Worm (Caenorhabditis elegans) whole organism, late embryonic: ENCODE measurements around the gene K05F6.4.

Experiments
- C08G9.2 ChIP-seq: sonication (generic microtip); optimal IDR thresholded peaks from 2 replicates; lab custom pipeline; 2016; ENCODE audit warnings: mild to moderate bottlenecking, missing genetic modification characterization, moderate library complexity, missing compliant biosample characterization
- C38D4.7 ChIP-seq: fragments of 200-800 bp; sonication (Bioruptor generic); optimal IDR thresholded peaks from 2 replicates; lab custom pipeline; 2018; ENCODE audit warnings: mild to moderate bottlenecking, missing genetic modification characterization, moderate library complexity, missing compliant biosample characterization
- Y22D7AL.16 ChIP-seq: sonication (generic microtip); optimal IDR thresholded peaks from 2 replicates; lab custom pipeline; 2016; ENCODE audit warnings: missing genetic modification characterization, missing compliant biosample characterization
- ceh-14 ChIP-seq: sonication (generic microtip); optimal IDR thresholded peaks from 2 replicates; lab custom pipeline; 2016; ENCODE audit warnings: missing genotype, missing genetic modification characterization, missing compliant biosample characterization
- ceh-18 ChIP-seq: sonication (generic microtip); optimal IDR thresholded peaks from 2 replicates; lab custom pipeline; 2016; ENCODE audit warnings: missing genetic modification characterization, missing compliant biosample characterization
- ceh-2 ChIP-seq: sonication (generic microtip); optimal IDR thresholded peaks from 2 replicates; lab custom pipeline; 2016; ENCODE audit warnings: missing genotype, missing genetic modification characterization, missing compliant biosample characterization
- ceh-30 ChIP-seq: fragments of 150-350 bp; optimal IDR thresholded peaks from 2 replicates; lab custom pipeline; 2014; ENCODE audit warnings: missing biosample characterization, missing genetic modification characterization
- ceh-31 ChIP-seq: sonication (generic microtip); optimal IDR thresholded peaks from 2 replicates; lab custom pipeline; 2016; ENCODE audit warnings: missing genetic modification characterization, missing compliant biosample characterization
- ceh-6 ChIP-seq: fragments of 200-800 bp; sonication (Bioruptor generic); optimal IDR thresholded peaks from 2 replicates; lab custom pipeline; 2018; ENCODE audit warnings: mild to moderate bottlenecking, missing genetic modification characterization, missing compliant biosample characterization
- ceh-9 ChIP-seq: sonication (generic microtip); optimal IDR thresholded peaks from 2 replicates; lab custom pipeline; 2016; ENCODE audit warnings: mild to moderate bottlenecking, missing genetic modification characterization, inconsistent platforms, missing compliant biosample characterization
- che-1 ChIP-seq: sonication (generic microtip); optimal IDR thresholded peaks from 2 replicates; lab custom pipeline; 2016; ENCODE audit warnings: mild to moderate bottlenecking, missing genetic modification characterization, missing compliant biosample characterization
- dmd-4 ChIP-seq: sonication (generic microtip); optimal IDR thresholded peaks from 2 replicates; lab custom pipeline; 2016; ENCODE audit warnings: borderline replicate concordance, missing genetic modification characterization, missing compliant biosample characterization
- dve-1 ChIP-seq: sonication (generic microtip); optimal IDR thresholded peaks from 2 replicates; lab custom pipeline; 2017; ENCODE audit warnings: antibody characterized with exemption, mild to moderate bottlenecking, missing genetic modification characterization, missing compliant biosample characterization
- elt-2 ChIP-seq: sonication (generic microtip); optimal IDR thresholded peaks from 2 replicates; lab custom pipeline; 2016; ENCODE audit warnings: missing genetic modification reagents, missing genetic modification characterization, missing compliant biosample characterization
- elt-4 ChIP-seq: sonication (generic microtip); optimal IDR thresholded peaks from 2 replicates; lab custom pipeline; 2016; ENCODE audit warnings: missing genetic modification characterization, missing compliant biosample characterization
- fkh-6 ChIP-seq: sonication (generic microtip); optimal IDR thresholded peaks from 2 replicates; lab custom pipeline; 2016; ENCODE audit warnings: missing genetic modification characterization, missing compliant biosample characterization
- gmeb-2 ChIP-seq: sonication (generic microtip); optimal IDR thresholded peaks from 2 replicates; lab custom pipeline; 2016; ENCODE audit warnings: missing genetic modification characterization, inconsistent platforms, missing compliant biosample characterization
- hlh-15 ChIP-seq: sonication (generic microtip); optimal IDR thresholded peaks from 2 replicates; lab custom pipeline; 2016; ENCODE audit warnings: missing genetic modification characterization, missing compliant biosample characterization
- hlh-30 ChIP-seq: sonication (generic microtip); optimal IDR thresholded peaks from 2 replicates; lab custom pipeline; 2017; ENCODE audit warnings: antibody characterized with exemption, missing genetic modification characterization, missing compliant biosample characterization; ENCODE audit not compliant: insufficient read depth
- hlh-6 ChIP-seq: sonication (generic microtip); optimal IDR thresholded peaks from 2 replicates; lab custom pipeline; 2016; ENCODE audit warnings: missing genotype, missing genetic modification characterization, missing compliant biosample characterization
- hlh-8 ChIP-seq: sonication (generic microtip); optimal IDR thresholded peaks from 2 replicates; lab custom pipeline; 2016; ENCODE audit warnings: missing genotype, missing genetic modification characterization, missing compliant biosample characterization
- lim-6 ChIP-seq: sonication (generic microtip); optimal IDR thresholded peaks from 2 replicates; lab custom pipeline; 2016; ENCODE audit warnings: missing genetic modification characterization, missing compliant biosample characterization
- mec-3 ChIP-seq: sonication (generic microtip); optimal IDR thresholded peaks from 2 replicates; lab custom pipeline; 2016; ENCODE audit warnings: borderline replicate concordance, missing genetic modification characterization, missing compliant biosample characterization
- nhr-11 ChIP-seq: fragments of 150-350 bp; optimal IDR thresholded peaks from 2 replicates; lab custom pipeline; 2014; ENCODE audit warnings: missing biosample characterization, missing genetic modification characterization
- nhr-232 ChIP-seq: sonication (generic microtip); optimal IDR thresholded peaks from 2 replicates; lab custom pipeline; 2016; ENCODE audit warnings: missing genetic modification characterization, missing compliant biosample characterization
- npax-4 ChIP-seq: sonication (generic microtip); optimal IDR thresholded peaks from 2 replicates; lab custom pipeline; 2016; ENCODE audit warnings: missing genetic modification characterization, missing compliant biosample characterization
- odd-2 ChIP-seq: sonication (generic microtip); optimal IDR thresholded peaks from 2 replicates; lab custom pipeline; 2017; ENCODE audit warnings: antibody characterized with exemption, mild to moderate bottlenecking, missing genetic modification characterization, missing compliant biosample characterization
- pha-2 ChIP-seq: sonication (generic microtip); optimal IDR thresholded peaks from 2 replicates; lab custom pipeline; 2017; ENCODE audit warnings: mild to moderate bottlenecking, missing genetic modification characterization, missing compliant biosample characterization
- pros-1 ChIP-seq: fragments of 150-350 bp; optimal IDR thresholded peaks from 2 replicates; lab custom pipeline; 2014; ENCODE audit warnings: missing biosample characterization, missing genetic modification reagents, missing genetic modification characterization
- ref-2 ChIP-seq: sonication (generic microtip); optimal IDR thresholded peaks from 2 replicates; lab custom pipeline; 2016; ENCODE audit warnings: missing genetic modification characterization, missing compliant biosample characterization
- rnt-1 ChIP-seq: sonication (generic microtip); optimal IDR thresholded peaks from 2 replicates; lab custom pipeline; 2016; ENCODE audit warnings: missing genetic modification characterization, missing compliant biosample characterization
- sdc-2 ChIP-seq: sonication (generic microtip); optimal IDR thresholded peaks from 2 replicates; lab custom pipeline; 2016; ENCODE audit warnings: missing genotype, missing genetic modification characterization, missing compliant biosample characterization
- sox-2 ChIP-seq: fragments of 200-800 bp; sonication (Bioruptor generic); IDR thresholded peaks from 2 replicates; pipeline ENCODE4 v1.3.6; 2022; ENCODE audit warnings: missing genetic modification reagents, missing genetic modification characterization, missing compliant biosample characterization
- tbx-2 ChIP-seq: sonication (generic microtip); optimal IDR thresholded peaks from 2 replicates; lab custom pipeline; 2016; ENCODE audit warnings: missing genetic modification characterization, missing compliant biosample characterization
- ttx-3 ChIP-seq: sonication (generic microtip); optimal IDR thresholded peaks from 2 replicates; lab custom pipeline; 2016; ENCODE audit warnings: missing genetic modification reagents, missing genetic modification characterization, missing compliant biosample characterization
- unc-55 ChIP-seq: sonication (generic microtip); optimal IDR thresholded peaks from 2 replicates; lab custom pipeline; 2017; ENCODE audit warnings: missing biosample characterization, missing genetic modification reagents, missing genetic modification characterization
- zip-5 ChIP-seq: sonication (generic microtip); optimal IDR thresholded peaks from 2 replicates; lab custom pipeline; 2016; ENCODE audit warnings: missing genetic modification characterization, missing compliant biosample characterization

Gene K05F6.4

DNA sequence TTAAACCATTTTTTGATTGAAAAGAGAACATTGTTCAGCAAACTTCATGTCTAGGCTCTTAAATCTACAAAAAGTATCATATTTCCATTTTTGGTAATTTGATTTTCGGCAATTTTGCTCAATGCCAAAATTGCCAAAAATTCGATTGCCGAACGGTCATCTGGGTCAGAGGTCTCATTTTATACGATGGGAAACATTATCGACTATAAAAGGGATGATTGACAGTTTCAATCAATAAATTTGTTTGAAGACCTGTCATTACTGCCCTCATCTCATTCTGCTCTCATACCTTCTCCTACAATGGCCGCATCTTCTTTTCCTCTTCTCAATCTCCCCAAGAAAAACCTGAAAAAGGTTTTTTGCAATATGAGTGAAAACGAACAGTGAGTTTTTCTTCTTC is 18.6 kb downstream of the K05F6.4 start, which contains the start of gene K05F6.14:
Gene K05F6.14 (plus strand): TSS at position 301 of the 400 bp plus-strand sequence.
- TF ChIP-seq ceh-6 (no peak), sox-2 (GFP tag; lab: Robert Waterston, UW) (no peak), ceh-9 (tag; lab: Kevin White, UChicago) (no peak), elt-4 (tag; lab: Kevin White, UChicago) (no peak), nhr-232 (no peak), hlh-6 (no peak), C38D4.7 (GFP tag; lab: Kevin White, UChicago) (no peak), pha-2 (tag; lab: Kevin White, UChicago) (no peak)

DNA sequence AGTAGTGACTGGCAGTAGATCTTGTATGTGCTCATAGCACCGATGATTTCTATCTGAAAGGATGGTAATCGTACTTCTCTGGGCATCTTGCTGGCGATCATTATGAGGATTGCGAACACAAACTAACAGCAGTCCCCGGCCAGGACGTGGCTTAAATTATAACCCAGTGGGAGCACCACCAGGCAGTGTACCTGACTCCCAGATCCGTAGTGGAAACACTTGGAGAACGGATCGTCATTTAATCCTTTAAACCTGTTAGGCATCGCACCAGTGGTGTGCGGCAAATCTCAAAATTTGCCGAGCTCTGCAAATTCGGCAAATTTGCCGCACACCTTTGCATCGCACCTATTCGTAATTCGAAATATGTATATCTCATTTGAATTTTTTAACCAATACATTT is 24.4 kb downstream of the K05F6.4 start, which contains the start of gene K05F6.8:
Gene K05F6.8 (minus strand): TSS at position 101 of the 400 bp plus-strand sequence.
- no peak for TF ChIP-seq pros-1 (tag; lab: Kevin White, UChicago)
- no peak for TF ChIP-seq ceh-6
- no peak for TF ChIP-seq ceh-2 (tag; lab: Kevin White, UChicago)
- no peak for TF ChIP-seq che-1 (tag; lab: Kevin White, UChicago)
- no peak for TF ChIP-seq unc-55 (GFP tag; lab: Kevin White, UChicago)
- no peak for TF ChIP-seq elt-2 (tag; lab: Kevin White, UChicago)
- TF ChIP-seq hlh-30, result no peak
- TF ChIP-seq sdc-2 (tag; lab: Kevin White, UChicago), result no peak
- TF ChIP-seq gmeb-2, result no peak
- TF ChIP-seq Y22D7AL.16 (tag; lab: Kevin White, UChicago), result no peak
- TF ChIP-seq mec-3 (tag; lab: Kevin White, UChicago), result no peak
- no peak for TF ChIP-seq fkh-6

DNA sequence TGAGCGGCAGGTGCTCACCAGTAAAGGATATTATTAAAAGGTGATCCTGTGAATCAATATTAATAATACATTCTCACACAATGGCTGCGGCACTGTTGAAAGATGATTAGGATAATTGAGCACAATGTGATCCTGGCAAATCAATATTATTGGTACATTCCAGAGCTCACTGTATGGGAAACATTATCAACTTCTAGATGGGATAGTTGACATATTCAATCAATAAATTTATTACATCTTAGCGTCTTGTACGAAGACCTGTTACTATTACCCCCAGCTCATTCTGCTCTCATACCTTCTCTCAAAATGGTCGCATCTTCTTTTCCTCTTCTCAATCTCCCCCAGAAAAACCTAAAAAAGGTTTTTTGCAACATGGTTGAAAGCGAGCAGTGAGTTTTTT is 24.9 kb downstream of the K05F6.4 start, which contains the start of gene fbxb-49:
Gene fbxb-49 (plus strand): TSS at position 301 of the 400 bp plus-strand sequence.
- TF ChIP-seq fkh-6 (no peak), ceh-14 (tag; lab: Kevin White, UChicago) (no peak), rnt-1 (no peak)
- TF ChIP-seq, all 69 proteins: peak for 0

ce11 chrII:1571032-1571431 is 27.8 kb downstream of the K05F6.4 start, which contains the start of gene fbxb-46:
fbxb-46 (minus strand) TSS chrII:1571132.
- TF ChIP-seq pros-1 (tag; lab: Kevin White, UChicago) (no peak), C38D4.7 (GFP tag; lab: Kevin White, UChicago) (no peak), ref-2 (tag; lab: Kevin White, UChicago) (no peak), ttx-3 (tag; lab: Kevin White, UChicago) (no peak), Y22D7AL.16 (tag; lab: Kevin White, UChicago) (no peak), ceh-31 (tag; lab: Kevin White, UChicago) (no peak), hlh-8 (tag; lab: Kevin White, UChicago) (no peak), npax-4 (tag; lab: Kevin White, UChicago) (no peak), C08G9.2 (tag; lab: Kevin White, UChicago) (no peak), che-1 (tag; lab: Kevin White, UChicago) (no peak), hlh-15 (tag; lab: Kevin White, UChicago) (no peak), hlh-6 (no peak), ceh-2 (tag; lab: Kevin White, UChicago) (no peak), elt-4 (tag; lab: Kevin White, UChicago) (no peak), dve-1 (tag; lab: Kevin White, UChicago) (no peak), zip-5 (no peak)

DNA sequence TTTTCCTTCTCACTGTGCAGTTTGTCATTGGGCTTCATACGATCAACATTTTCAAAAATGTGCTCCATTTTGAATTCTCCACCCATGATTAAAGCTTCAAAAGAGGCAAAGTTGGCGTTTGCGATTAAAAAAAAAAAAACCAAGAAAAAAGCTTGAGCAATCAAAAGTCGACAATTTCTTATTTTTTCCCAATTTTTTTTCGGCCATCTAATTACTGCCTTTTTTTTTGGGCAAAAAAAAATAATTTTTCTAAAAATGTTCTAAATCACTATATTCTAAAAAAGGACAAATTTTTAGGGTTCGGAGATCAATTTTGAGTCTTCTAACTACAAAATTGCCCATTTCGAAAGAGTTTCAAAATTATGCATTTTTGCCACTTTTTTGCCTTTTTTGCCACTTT is 32.7 kb downstream of the K05F6.4 start, which contains the start of gene K05F6.10:
Gene K05F6.10 (minus strand): TSS at position 101 of the 400 bp plus-strand sequence.
- TF ChIP-seq dmd-4 (tag; lab: Kevin White, UChicago) (no peak), odd-2 (no peak), nhr-11 (no peak), zip-5 (no peak), lim-6 (tag; lab: Kevin White, UChicago) (no peak), elt-4 (tag; lab: Kevin White, UChicago) (no peak), ceh-18 (tag; lab: Kevin White, UChicago) (no peak), ceh-30 (tag; lab: Kevin White, UChicago) (no peak), tbx-2 (tag; lab: Kevin White, UChicago) (no peak)
- TF ChIP-seq, all 69 proteins: peak for 0
